Fruit fly (Drosophila melanogaster) whole organism, embryonic: ENCODE results near the gene Dad1.

Experiments used
- Antp ChIP-seq: fragments of 200-800 bp; sonication (Bioruptor generic); optimal IDR thresholded peaks from 3 replicates; lab custom pipeline; 2016; ENCODE audit warnings: missing biosample characterization, missing genetic modification characterization
- Atf6 ChIP-seq: fragments of 200-800 bp; sonication (Bioruptor generic); IDR thresholded peaks from 2 replicates; pipeline ENCODE4 v1.3.6; 2022; ENCODE audit warnings: missing biosample characterization, missing genetic modification characterization
- Bgb ChIP-seq: fragments of 200-800 bp; sonication (Bioruptor generic); IDR thresholded peaks from 2 replicates; pipeline ENCODE4 v1.3.6; 2022; ENCODE audit warnings: missing biosample characterization, missing genetic modification characterization; ENCODE audit not compliant: partially characterized antibody
- CG10321 ChIP-seq: fragments of 200-800 bp; sonication (Bioruptor generic); IDR thresholded peaks from 2 replicates; pipeline ENCODE4 v1.3.6; 2022; ENCODE audit warnings: missing biosample characterization, missing genetic modification characterization
- CG10565 ChIP-seq: fragments of 200-800 bp; sonication (Bioruptor generic); optimal IDR thresholded peaks from 3 replicates; lab custom pipeline; 2016; ENCODE audit warnings: missing biosample characterization, mild to moderate bottlenecking, missing genetic modification characterization
- CG13424 ChIP-seq: fragments of 200-800 bp; sonication (Bioruptor generic); optimal IDR thresholded peaks from 2 replicates; lab custom pipeline; 2019; ENCODE audit warnings: missing biosample characterization, mild to moderate bottlenecking, missing genetic modification characterization, moderate library complexity
- CG15479 ChIP-seq: fragments of 200-800 bp; sonication (Bioruptor generic); optimal IDR thresholded peaks from 3 replicates; lab custom pipeline; 2019; ENCODE audit warnings: missing biosample characterization, mild to moderate bottlenecking, missing genetic modification characterization, moderate library complexity
- CG15601 ChIP-seq: fragments of 200-800 bp; sonication (Bioruptor generic); optimal IDR thresholded peaks from 3 replicates; lab custom pipeline; 2019; ENCODE audit warnings: missing biosample characterization, mild to moderate bottlenecking, missing genetic modification characterization, moderate library complexity
- CG1832 ChIP-seq: fragments of 200-800 bp; sonication (Bioruptor generic); optimal IDR thresholded peaks from 2 replicates; lab custom pipeline; 2017; ENCODE audit warnings: missing biosample characterization, mild to moderate bottlenecking, missing genetic modification characterization, inconsistent platforms
- CG31388 ChIP-seq: fragments of 200-800 bp; sonication (Bioruptor generic); optimal IDR thresholded peaks from 2 replicates; lab custom pipeline; 2016; ENCODE audit warnings: missing biosample characterization, missing genetic modification characterization
- CG3995 ChIP-seq: fragments of 200-800 bp; sonication (Bioruptor generic); optimal IDR thresholded peaks from 3 replicates; lab custom pipeline; 2016; ENCODE audit warnings: missing biosample characterization, missing genetic modification characterization
- CG4707 ChIP-seq: fragments of 200-800 bp; sonication (Bioruptor generic); optimal IDR thresholded peaks from 2 replicates; lab custom pipeline; 2018; ENCODE audit warnings: missing biosample characterization, mild to moderate bottlenecking, missing genetic modification characterization, moderate library complexity
- CG7839 ChIP-seq: fragments of 200-800 bp; sonication (Bioruptor generic); optimal IDR thresholded peaks from 3 replicates; lab custom pipeline; 2018; ENCODE audit warnings: missing biosample characterization, mild to moderate bottlenecking, missing genetic modification characterization, moderate library complexity
- CG9797 ChIP-seq: fragments of 200-800 bp; sonication (Bioruptor generic); optimal IDR thresholded peaks from 3 replicates; lab custom pipeline; 2018; ENCODE audit warnings: missing biosample characterization, mild to moderate bottlenecking, missing genetic modification characterization
- Chrac-16 ChIP-seq: fragments of 200-800 bp; sonication (Bioruptor generic); optimal IDR thresholded peaks from 3 replicates; lab custom pipeline; 2016; ENCODE audit warnings: missing biosample characterization, missing genetic modification characterization
- Dfd ChIP-seq, 2 experiments: fragments of >200 bp; optimal IDR thresholded peaks; 2 replicates each; lab custom pipeline; 2017; ENCODE audit warnings: missing biosample characterization in 2 of 2, missing genetic modification characterization in 2 of 2
- Dip3 ChIP-seq: fragments of 200-800 bp; sonication (Bioruptor generic); optimal IDR thresholded peaks from 3 replicates; lab custom pipeline; 2016; ENCODE audit warnings: missing biosample characterization, missing genetic modification characterization
- Dll ChIP-seq: fragments of 200-800 bp; sonication (Bioruptor generic); IDR thresholded peaks from 4 replicates; pipeline ENCODE4 v1.3.6; 2022; ENCODE audit warnings: missing biosample characterization, missing genetic modification characterization; ENCODE audit not compliant: partially characterized antibody
- ERR ChIP-seq: fragments of 200-800 bp; sonication (Bioruptor generic); optimal IDR thresholded peaks from 2 replicates; lab custom pipeline; 2016; ENCODE audit warnings: missing biosample characterization, missing genetic modification characterization
- Elba2 ChIP-seq: fragments of 200-800 bp; sonication (Bioruptor generic); optimal IDR thresholded peaks from 3 replicates; lab custom pipeline; 2016; ENCODE audit warnings: missing biosample characterization, missing genetic modification characterization
- MESR4 ChIP-seq: fragments of 200-800 bp; sonication (Bioruptor generic); optimal IDR thresholded peaks from 2 replicates; lab custom pipeline; 2018; ENCODE audit warnings: missing biosample characterization, mild to moderate bottlenecking, missing genetic modification characterization, moderate library complexity
- Mrtf ChIP-seq: fragments of 200-800 bp; sonication (Bioruptor generic); IDR thresholded peaks from 3 replicates; pipeline ENCODE4 v1.3.6; 2022; ENCODE audit warnings: missing biosample characterization, missing genetic modification characterization
- NC2β ChIP-seq: fragments of 200-800 bp; sonication (Bioruptor generic); optimal IDR thresholded peaks from 2 replicates; lab custom pipeline; 2016; ENCODE audit warnings: missing biosample characterization, missing genetic modification characterization
- Nf-YA ChIP-seq: fragments of 200-800 bp; sonication (Bioruptor generic); IDR thresholded peaks from 2 replicates; pipeline ENCODE4 v1.3.6; 2022; ENCODE audit warnings: missing biosample characterization, missing genetic modification characterization
- Oaz ChIP-seq: fragments of 200-800 bp; sonication (Bioruptor generic); IDR thresholded peaks from 2 replicates; pipeline ENCODE4 v1.3.6; 2022; ENCODE audit warnings: missing biosample characterization, missing genetic modification characterization
- Ravus ChIP-seq: fragments of 200-800 bp; sonication (Bioruptor generic); IDR thresholded peaks from 2 replicates; pipeline ENCODE4 v1.3.6; 2022; ENCODE audit warnings: missing biosample characterization, missing genetic modification characterization
- Rx ChIP-seq: fragments of 200-800 bp; sonication (Bioruptor generic); IDR thresholded peaks from 2 replicates; pipeline ENCODE4 v1.3.6; 2022; ENCODE audit warnings: missing biosample characterization, missing genetic modification characterization
- Six4 ChIP-seq: fragments of 200-800 bp; sonication (Bioruptor generic); optimal IDR thresholded peaks from 2 replicates; lab custom pipeline; 2016; ENCODE audit warnings: missing biosample characterization, missing genetic modification characterization
- Taf1 ChIP-seq: fragments of 200-800 bp; sonication (Bioruptor generic); IDR thresholded peaks from 2 replicates; pipeline ENCODE4 v1.3.6; 2022; ENCODE audit warnings: missing biosample characterization, missing genetic modification characterization
- chm ChIP-seq: fragments of 200-800 bp; sonication (Bioruptor generic); IDR thresholded peaks from 2 replicates; pipeline ENCODE4 v1.3.6; 2022; ENCODE audit warnings: missing biosample characterization, missing genetic modification characterization
- crol ChIP-seq: fragments of 200-800 bp; sonication (Bioruptor generic); IDR thresholded peaks from 2 replicates; pipeline ENCODE4 v1.3.6; 2022; ENCODE audit warnings: missing biosample characterization, missing genetic modification characterization
- cwo ChIP-seq: fragments of 200-800 bp; sonication (Bioruptor generic); optimal IDR thresholded peaks from 3 replicates; lab custom pipeline; 2017; ENCODE audit warnings: missing biosample characterization, missing genetic modification characterization, mild to moderate bottlenecking, moderate library complexity, missing genetic modification reagents
- dpn ChIP-seq, 2 experiments: fragments of 200-800 bp; sonication (Bioruptor generic); optimal IDR thresholded peaks; 3 replicates each; lab custom pipeline; 2016; ENCODE audit warnings: missing biosample characterization in 2 of 2, missing genetic modification characterization in 2 of 2
- exex ChIP-seq: fragments of 200-800 bp; sonication (Bioruptor generic); optimal IDR thresholded peaks from 4 replicates; lab custom pipeline; 2018; ENCODE audit warnings: missing biosample characterization, mild to moderate bottlenecking, missing genetic modification characterization, moderate library complexity
- fru ChIP-seq: fragments of >200 bp; optimal IDR thresholded peaks from 2 replicates; lab custom pipeline; 2017
- gsb-n ChIP-seq: fragments of 200-800 bp; sonication (Bioruptor generic); optimal IDR thresholded peaks from 3 replicates; lab custom pipeline; 2018; ENCODE audit warnings: missing biosample characterization, mild to moderate bottlenecking, missing genetic modification characterization
- hth ChIP-seq: fragments of >200 bp; optimal IDR thresholded peaks from 2 replicates; lab custom pipeline; 2017; ENCODE audit warnings: inconsistent platforms
- insv ChIP-seq, 2 experiments: fragments of 200-800 bp; sonication (Bioruptor generic); optimal IDR thresholded peaks; 3 replicates each; lab custom pipeline; 2016 to 2018; ENCODE audit warnings: missing biosample characterization in 2 of 2, missing genetic modification characterization in 2 of 2
- jigr1 ChIP-seq: fragments of 200-800 bp; sonication (Bioruptor generic); IDR thresholded peaks from 3 replicates; pipeline ENCODE4 v1.3.6; 2022; ENCODE audit warnings: missing biosample characterization, missing genetic modification characterization
- jing ChIP-seq: fragments of 200-800 bp; sonication (Bioruptor generic); optimal IDR thresholded peaks from 2 replicates; lab custom pipeline; 2018; ENCODE audit warnings: missing biosample characterization, mild to moderate bottlenecking, missing genetic modification characterization
- jumu ChIP-seq: fragments of 200-800 bp; sonication (Bioruptor generic); optimal IDR thresholded peaks from 3 replicates; lab custom pipeline; 2016; ENCODE audit warnings: missing biosample characterization, missing genetic modification characterization
- ken ChIP-seq: fragments of 200-800 bp; sonication (Bioruptor generic); IDR thresholded peaks from 3 replicates; pipeline ENCODE4 v1.3.6; 2022; ENCODE audit warnings: missing biosample characterization, missing genetic modification characterization
- nerfin-1 ChIP-seq: fragments of 200-800 bp; sonication (Bioruptor generic); optimal IDR thresholded peaks from 3 replicates; lab custom pipeline; 2019; ENCODE audit warnings: missing biosample characterization, mild to moderate bottlenecking, missing genetic modification characterization, moderate library complexity
- org-1 ChIP-seq: fragments of 200-800 bp; sonication (Bioruptor generic); optimal IDR thresholded peaks from 2 replicates; lab custom pipeline; 2017; ENCODE audit warnings: missing biosample characterization, missing genetic modification characterization
- pfk ChIP-seq: fragments of 200-800 bp; sonication (Bioruptor generic); optimal IDR thresholded peaks from 2 replicates; lab custom pipeline; 2018; ENCODE audit warnings: missing biosample characterization, mild to moderate bottlenecking, missing genetic modification characterization, moderate library complexity
- pita ChIP-seq: fragments of 200-800 bp; sonication (Bioruptor generic); optimal IDR thresholded peaks from 2 replicates; lab custom pipeline; 2017; ENCODE audit warnings: missing biosample characterization, mild to moderate bottlenecking, missing genetic modification characterization
- pnt ChIP-seq: fragments of 200-800 bp; sonication (Bioruptor generic); optimal IDR thresholded peaks from 3 replicates; lab custom pipeline; 2016; ENCODE audit warnings: missing biosample characterization, missing genetic modification characterization
- psq ChIP-seq: fragments of 200-800 bp; sonication (Bioruptor generic); optimal IDR thresholded peaks from 2 replicates; lab custom pipeline; 2017; ENCODE audit warnings: missing biosample characterization, missing genetic modification characterization
- pum ChIP-seq: fragments of 200-800 bp; sonication (Bioruptor generic); optimal IDR thresholded peaks from 2 replicates; lab custom pipeline; 2016; ENCODE audit warnings: missing biosample characterization, missing genetic modification characterization
- tgo ChIP-seq: fragments of 200-800 bp; sonication (Bioruptor generic); IDR thresholded peaks from 3 replicates; pipeline ENCODE4 v1.3.6; 2022; ENCODE audit warnings: missing biosample characterization, missing genetic modification characterization
- twi ChIP-seq: fragments of 200-800 bp; optimal IDR thresholded peaks from 2 replicates; lab custom pipeline; 2019; ENCODE audit warnings: missing biosample characterization, mild to moderate bottlenecking, missing genetic modification characterization, moderate library complexity

Dad1 gene

dm6 chr2L:8384108-8384601 is at the start of gene Dad1, which contains the start of gene CG13384 (continued):
- TF ChIP-seq chm (GFP tag; lab: Robert Waterston, UW) = peak; percentile 70; the same call in 1 of the 2 replicates
- TF ChIP-seq ken = peak; percentile 81
- TF ChIP-seq Rx (GFP tag; lab: Robert Waterston, UW) = peak; percentile 58
- TF ChIP-seq cwo (GFP tag; lab: Kevin White, UChicago) = peak; percentile 90
- peak; percentile 78 for TF ChIP-seq CG31388 (GFP tag; lab: Kevin White, UChicago)
- peak; percentile 14; the same call in 1 of the 2 replicates for TF ChIP-seq crol (GFP tag; lab: Robert Waterston, UW)
- peak; percentile 90 for TF ChIP-seq nerfin-1 (tag; lab: Kevin White, UChicago)
- no peak for TF ChIP-seq hth (lab: Kevin White, UChicago)
- peak; percentile 75 for TF ChIP-seq org-1 (GFP tag; lab: Kevin White, UChicago)
- TF ChIP-seq ERR (GFP tag; lab: Kevin White, UChicago) = peak; percentile 13
- TF ChIP-seq CG15601 = peak; percentile 91
- TF ChIP-seq pfk (GFP tag; lab: Kevin White, UChicago) = peak; percentile 52
- peak; percentile 69 for TF ChIP-seq Elba2 (GFP tag; lab: Kevin White, UChicago)
- peak; percentile 90 for TF ChIP-seq exex
- TF ChIP-seq CG7839 = peak; percentile 96
- peak; percentile 43 for TF ChIP-seq CG3995 (GFP tag; lab: Kevin White, UChicago)
- TF ChIP-seq NC2β (GFP tag; lab: Kevin White, UChicago) = peak; percentile 28
- peak; percentile 48 for TF ChIP-seq pum
- peak; percentile 44 for TF ChIP-seq CG15479 (GFP tag; lab: Kevin White, UChicago)
- TF ChIP-seq CG9797 = peak; percentile 69
- peak; percentile 79 for TF ChIP-seq Six4
- no peak for TF ChIP-seq MESR4 (GFP tag; lab: Kevin White, UChicago)
- TF ChIP-seq Ravus (GFP tag; lab: Robert Waterston, UW) = peak; percentile 46
- TF ChIP-seq Mrtf (GFP tag; lab: Robert Waterston, UW) = peak; percentile 88
- peak; percentile 84 for TF ChIP-seq psq (GFP tag; lab: Kevin White, UChicago)
- no peak for TF ChIP-seq jumu (GFP tag; lab: Kevin White, UChicago)
- no peak for TF ChIP-seq jing (GFP tag; lab: Kevin White, UChicago)
- peak; percentile 93 for TF ChIP-seq Atf6 (GFP tag; lab: Robert Waterston, UW)
- TF ChIP-seq dpn (GFP tag; optimal IDR thresholded peaks at IDR 0.05; lab: Kevin White, UChicago) = peak; percentile 62 to 93
- peak; percentile 68; the same call in 3 of the 4 replicates for TF ChIP-seq Dll (GFP tag; lab: Robert Waterston, UW)
- peak; percentile 79 for TF ChIP-seq CG10321 (GFP tag; lab: Robert Waterston, UW)
- TF ChIP-seq Nf-YA = peak; percentile 47; the same call in 1 of the 2 replicates
- peak; percentile 96 for TF ChIP-seq CG13424
- peak; percentile 83 for TF ChIP-seq Taf1 (GFP tag; lab: Robert Waterston, UW)
- TF ChIP-seq Chrac-16 (GFP tag; lab: Kevin White, UChicago) = peak; percentile 91
- peak; percentile 92 for TF ChIP-seq gsb-n (tag; lab: Kevin White, UChicago)
- no peak for TF ChIP-seq CG1832
- TF ChIP-seq pnt (GFP tag; lab: Kevin White, UChicago) = no peak
- peak; percentile 74 for TF ChIP-seq Oaz (GFP tag; lab: Robert Waterston, UW)
- TF ChIP-seq CG10565 (GFP tag; lab: Kevin White, UChicago) = peak; percentile 38
- TF ChIP-seq Dip3 = peak; percentile 67
- TF ChIP-seq Bgb (GFP tag; lab: Robert Waterston, UW) = peak; percentile 47; the same call in 1 of the 2 replicates
- TF ChIP-seq Dfd (GFP tag; optimal IDR thresholded peaks at IDR 0.05; lab: Kevin White, UChicago) = no peak
- peak; percentile 24 for TF ChIP-seq CG4707
- TF ChIP-seq twi (tag; lab: Kevin White, UChicago) = peak; percentile 90
- TF ChIP-seq fru (lab: Kevin White, UChicago) = no peak
- peak; percentile 94 for TF ChIP-seq tgo (GFP tag; lab: Robert Waterston, UW)
- TF ChIP-seq jigr1 (GFP tag; lab: Robert Waterston, UW) = peak; percentile 73; the same call in 2 of the 3 replicates
- TF ChIP-seq Antp (GFP tag; lab: Kevin White, UChicago) = no peak
- TF ChIP-seq insv (GFP tag; optimal IDR thresholded peaks at IDR 0.05; lab: Kevin White, UChicago) = peak in 1 of 2 experiments; percentile 64
- TF ChIP-seq pita = no peak
